Worm (Caenorhabditis elegans) whole organism, L4 larva: Measurements from ENCODE around the gene Y39A1A.21.
"Not testable (repeated sequence)": the region's sequence is repeated elsewhere in the genome, so short reads cannot be mapped to it uniquely, and the experiment has no call there.

ENCODE experiments used
- F26F4.8 ChIP-seq: fragments of 200-800 bp; sonication (Bioruptor generic); conservative IDR thresholded peaks from 2 replicates; pipeline ENCODE4 v1.3.6; 2022; ENCODE audit warnings: missing genetic modification characterization, missing compliant biosample characterization
- F37D6.2 ChIP-seq: sonication (generic microtip); optimal IDR thresholded peaks from 2 replicates; lab custom pipeline; 2016; ENCODE audit warnings: mild to moderate bottlenecking, missing genetic modification characterization, missing compliant biosample characterization
- F49E8.2 ChIP-seq: sonication (generic microtip); optimal IDR thresholded peaks from 2 replicates; lab custom pipeline; 2016; ENCODE audit warnings: missing compliant biosample characterization, mild to moderate bottlenecking, missing genetic modification characterization, borderline replicate concordance
- T26A8.4 ChIP-seq: fragments of 200-800 bp; sonication (Bioruptor generic); IDR thresholded peaks from 2 replicates; pipeline ENCODE4 v1.3.6; 2022; ENCODE audit warnings: missing genetic modification characterization, missing compliant biosample characterization
- Y105C5A.15 ChIP-seq: fragments of 200-800 bp; sonication (Bioruptor generic); IDR thresholded peaks from 2 replicates; pipeline ENCODE4 v1.3.6; 2022; ENCODE audit warnings: missing genetic modification characterization, missing compliant biosample characterization
- Y48G9A.11 ChIP-seq: fragments of 200-800 bp; sonication (Bioruptor generic); IDR thresholded peaks from 2 replicates; pipeline ENCODE4 v1.3.6; 2022; ENCODE audit warnings: missing genetic modification reagents, missing genetic modification characterization, missing compliant biosample characterization
- Y75B8A.6 ChIP-seq: fragments of 200-800 bp; sonication (Bioruptor generic); IDR thresholded peaks from 2 replicates; pipeline ENCODE4 v1.3.6; 2022; ENCODE audit warnings: missing genetic modification reagents, missing genetic modification characterization, missing compliant biosample characterization
- aha-1 ChIP-seq: fragments of 150-350 bp; peaks from one replicate; lab custom pipeline; 2014; ENCODE audit warnings: missing biosample characterization, missing genetic modification characterization
- aly-2 ChIP-seq: sonication (generic microtip); optimal IDR thresholded peaks from 2 replicates; lab custom pipeline; 2018; ENCODE audit warnings: missing biosample characterization, missing genetic modification characterization
- arid-1 ChIP-seq: fragments of 200-800 bp; sonication (Bioruptor generic); conservative IDR thresholded peaks from 2 replicates; pipeline ENCODE4 v1.3.6; 2022; ENCODE audit warnings: missing genetic modification reagents, missing genetic modification characterization, missing compliant biosample characterization
- ceh-20 ChIP-seq: fragments of 200-800 bp; sonication (Bioruptor generic); IDR thresholded peaks from 2 replicates; pipeline ENCODE4 v1.3.6; 2022; ENCODE audit warnings: missing genetic modification reagents, missing genetic modification characterization, missing compliant biosample characterization
- ceh-82 ChIP-seq: sonication (generic microtip); optimal IDR thresholded peaks from 2 replicates; lab custom pipeline; 2017; ENCODE audit warnings: missing biosample characterization, missing genetic modification characterization
- ctbp-1 ChIP-seq: fragments of 200-800 bp; sonication (Bioruptor generic); IDR thresholded peaks from 2 replicates; pipeline ENCODE4 v1.3.6; 2022; ENCODE audit warnings: missing genetic modification reagents, missing genetic modification characterization, missing compliant biosample characterization
- daf-19 ChIP-seq: fragments of 200-800 bp; sonication (Bioruptor generic); conservative IDR thresholded peaks from 2 replicates; pipeline ENCODE4 v1.3.6; 2022; ENCODE audit warnings: missing genetic modification characterization, missing compliant biosample characterization
- dmd-6 ChIP-seq: fragments of 200-800 bp; sonication (Bioruptor generic); IDR thresholded peaks from 2 replicates; pipeline ENCODE4 v1.3.6; 2022; ENCODE audit warnings: missing genetic modification reagents, missing genetic modification characterization, missing compliant biosample characterization
- dpl-1 ChIP-seq: fragments of 150-350 bp; optimal IDR thresholded peaks from 2 replicates; lab custom pipeline; 2014; ENCODE audit warnings: missing biosample characterization, missing genetic modification reagents, missing genetic modification characterization
- duxl-1 ChIP-seq: sonication (generic microtip); optimal IDR thresholded peaks from 2 replicates; lab custom pipeline; 2016; ENCODE audit warnings: mild to moderate bottlenecking, missing genetic modification characterization, moderate library complexity, missing compliant biosample characterization; ENCODE audit not compliant: poor library complexity
- dve-1 ChIP-seq: sonication (generic microtip); optimal IDR thresholded peaks from 2 replicates; lab custom pipeline; 2017; ENCODE audit warnings: antibody characterized with exemption, mild to moderate bottlenecking, missing genetic modification characterization, missing compliant biosample characterization; ENCODE audit not compliant: insufficient read depth
- egl-43 ChIP-seq: fragments of 200-800 bp; sonication (Bioruptor generic); IDR thresholded peaks from 2 replicates; pipeline ENCODE4 v1.3.6; 2022; ENCODE audit warnings: missing genetic modification reagents, missing genetic modification characterization, missing compliant biosample characterization
- gei-8 ChIP-seq: fragments of 200-800 bp; sonication (Bioruptor generic); optimal IDR thresholded peaks from 2 replicates; lab custom pipeline; 2018; ENCODE audit warnings: mild to moderate bottlenecking, missing genetic modification characterization, missing compliant biosample characterization
- hlh-30 ChIP-seq: sonication (generic microtip); optimal IDR thresholded peaks from 2 replicates; lab custom pipeline; 2017; ENCODE audit warnings: antibody characterized with exemption, mild to moderate bottlenecking, missing genetic modification characterization, missing compliant biosample characterization; ENCODE audit not compliant: insufficient read depth
- lin-1 ChIP-seq: fragments of 200-800 bp; sonication (Bioruptor generic); IDR thresholded peaks from 2 replicates; pipeline ENCODE4 v1.3.6; 2022; ENCODE audit warnings: missing genetic modification reagents, missing genetic modification characterization, missing compliant biosample characterization
- lin-13 ChIP-seq: fragments of 150-350 bp; optimal IDR thresholded peaks from 2 replicates; lab custom pipeline; 2014; ENCODE audit warnings: missing biosample characterization, missing genetic modification reagents, missing genetic modification characterization
- lin-38 ChIP-seq: fragments of 200-800 bp; sonication (Bioruptor generic); IDR thresholded peaks from 2 replicates; pipeline ENCODE4 v1.3.6; 2022; ENCODE audit warnings: missing genetic modification reagents, missing genetic modification characterization, missing compliant biosample characterization
- lsy-2 ChIP-seq, 2 experiments: fragments of 150-350 bp in 1 of 2; sonication (generic microtip) in 1 of 2; optimal IDR thresholded peaks; 2 replicates each; lab custom pipeline; 2014 to 2017; ENCODE audit warnings: missing biosample characterization in 2 of 2, missing genetic modification characterization in 2 of 2
- madf-9 ChIP-seq: fragments of 200-800 bp; sonication (Bioruptor generic); conservative IDR thresholded peaks from 2 replicates; pipeline ENCODE4 v1.3.6; 2022; ENCODE audit warnings: missing genetic modification reagents, missing genetic modification characterization, missing compliant biosample characterization
- mdt-29 ChIP-seq: fragments of 200-800 bp; sonication (Bioruptor generic); IDR thresholded peaks from 2 replicates; pipeline ENCODE4 v1.3.6; 2022; ENCODE audit warnings: missing genetic modification reagents, missing genetic modification characterization, missing compliant biosample characterization
- pha-4 ChIP-seq, 2 experiments: fragments of 150-350 bp in 1 of 2; fragments of 200-800 bp in 1 of 2; sonication (Bioruptor generic) in 1 of 2; IDR thresholded peaks in 1 of 2; optimal IDR thresholded peaks in 1 of 2; 2 replicates each; pipeline versions ENCODE4 v1.3.6 to Lab custom; 2014 to 2022; ENCODE audit warnings: missing genetic modification characterization in 2 of 2, missing genetic modification reagents in 2 of 2, missing biosample characterization in 1 of 2, missing compliant biosample characterization in 1 of 2
- pqm-1 ChIP-seq: sonication (generic microtip); optimal IDR thresholded peaks from 2 replicates; lab custom pipeline; 2017; ENCODE audit warnings: missing biosample characterization, missing genetic modification characterization
- rbr-2 ChIP-seq: sonication (generic microtip); optimal IDR thresholded peaks from 2 replicates; lab custom pipeline; 2016; ENCODE audit warnings: missing genotype, missing genetic modification characterization, missing compliant biosample characterization
- sdz-12 ChIP-seq: fragments of 200-800 bp; sonication (Bioruptor generic); optimal IDR thresholded peaks from 2 replicates; lab custom pipeline; 2018; ENCODE audit warnings: mild to moderate bottlenecking, missing genetic modification characterization, missing compliant biosample characterization
- set-16 ChIP-seq: fragments of 200-800 bp; sonication (Bioruptor generic); IDR thresholded peaks from 2 replicates; pipeline ENCODE4 v1.3.6; 2022; ENCODE audit warnings: missing genetic modification reagents, missing genetic modification characterization, missing compliant biosample characterization
- snpc-1.2 ChIP-seq: fragments of 200-800 bp; sonication (Bioruptor generic); IDR thresholded peaks from 2 replicates; pipeline ENCODE4 v1.3.6; 2022; ENCODE audit warnings: missing genetic modification reagents, missing genetic modification characterization, missing compliant biosample characterization
- tag-97 ChIP-seq: fragments of 200-800 bp; sonication (Bioruptor generic); IDR thresholded peaks from 2 replicates; pipeline ENCODE4 v1.3.6; 2022; ENCODE audit warnings: missing genetic modification characterization, missing compliant biosample characterization
- tra-1 ChIP-seq: fragments of 200-800 bp; sonication (Bioruptor generic); IDR thresholded peaks from 2 replicates; pipeline ENCODE4 v1.3.6; 2022; ENCODE audit warnings: missing genetic modification reagents, missing genetic modification characterization, missing compliant biosample characterization
- unc-130 ChIP-seq: sonication (generic microtip); optimal IDR thresholded peaks from 2 replicates; lab custom pipeline; 2016; ENCODE audit warnings: missing genetic modification reagents, missing genetic modification characterization, missing compliant biosample characterization
- unc-39 ChIP-seq: sonication (generic microtip); optimal IDR thresholded peaks from 2 replicates; lab custom pipeline; 2017; ENCODE audit warnings: missing biosample characterization, missing genetic modification characterization
- vab-7 ChIP-seq: fragments of 200-800 bp; sonication (Bioruptor generic); IDR thresholded peaks from 2 replicates; pipeline ENCODE4 v1.3.6; 2022; ENCODE audit warnings: missing genetic modification reagents, missing genetic modification characterization, missing compliant biosample characterization
- zfp-2 ChIP-seq: sonication (generic microtip); optimal IDR thresholded peaks from 2 replicates; lab custom pipeline; 2016; ENCODE audit warnings: mild to moderate bottlenecking, missing genetic modification characterization, missing compliant biosample characterization

The Y39A1A.21 gene

ce11 chrIII:10706972-10707438, at the start of gene Y39A1A.21, which contains the start of gene Y39A1A.22 (continued):
- peak; percentile 63; the same call in 1 of the 2 replicates for TF ChIP-seq ceh-20
- TF ChIP-seq tag-97 (GFP tag; lab: Robert Waterston, UW) = no peak
- TF ChIP-seq hlh-30 (tag; lab: Kevin White, UChicago) = peak; percentile 69
- no peak for TF ChIP-seq vab-7 (GFP tag; lab: Robert Waterston, UW)

DNA sequence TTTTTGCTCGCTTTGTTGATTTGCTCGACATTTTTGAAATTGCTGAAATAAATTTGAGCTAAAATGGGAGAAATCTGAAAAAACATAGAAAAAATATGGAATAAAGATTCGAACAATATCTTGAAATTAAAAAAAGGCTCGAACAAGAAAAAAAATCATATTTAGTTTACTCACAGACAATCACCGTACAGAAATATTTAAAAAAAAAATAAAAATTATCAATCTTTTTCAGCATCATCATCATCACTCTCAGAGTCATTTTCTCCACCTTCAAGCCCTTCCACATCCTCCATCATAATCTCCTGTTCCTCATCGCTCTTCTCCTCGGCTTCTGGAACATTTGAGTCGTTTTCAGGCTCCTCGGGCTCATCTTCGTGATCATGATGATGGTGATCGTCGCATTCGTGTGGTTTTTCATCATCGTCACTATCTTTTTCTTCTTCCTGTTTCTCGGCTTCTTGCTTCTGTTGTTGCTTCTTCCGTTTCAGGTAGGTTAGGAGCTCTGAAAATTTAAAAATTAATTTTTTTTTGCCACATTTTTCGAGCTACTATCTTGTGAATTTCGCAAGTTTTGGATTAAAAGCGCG, 48.8 kb upstream of the Y39A1A.21 start, which contains the start of gene hpl-2:
TSS of gene hpl-2 (minus strand) at position 51 of the 587 bp plus-strand sequence.
- no peak for TF ChIP-seq sdz-12 (GFP tag; lab: Kevin White, UChicago)
- TF ChIP-seq dpl-1 (GFP tag; lab: Kevin White, UChicago) = no peak
- no peak for TF ChIP-seq egl-43
- TF ChIP-seq aha-1 = no peak

DNA sequence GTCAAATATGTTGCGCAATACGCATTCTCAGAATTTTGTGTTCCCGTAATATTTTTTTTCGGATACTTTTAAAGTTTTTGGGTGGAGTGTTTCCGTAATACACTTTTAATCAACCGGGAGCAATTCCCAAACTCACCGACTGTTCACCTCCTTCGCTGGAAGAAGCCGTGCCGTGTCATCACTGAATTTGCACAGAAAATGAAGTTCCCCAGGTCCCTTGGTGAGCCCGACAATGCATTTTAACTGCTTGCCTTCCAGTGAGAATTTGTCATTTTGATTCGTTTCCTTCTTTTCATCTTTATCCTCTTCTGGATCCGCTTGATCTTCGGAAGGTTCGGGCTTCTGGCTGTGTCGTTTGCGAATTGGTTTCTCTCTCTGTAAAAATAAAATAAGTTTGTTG, 47.6 kb upstream of the Y39A1A.21 start:
- no peak for TF ChIP-seq dve-1 (tag; lab: Kevin White, UChicago)
- no peak for TF ChIP-seq tra-1 (GFP tag; lab: Robert Waterston, UW)
- no peak for TF ChIP-seq F37D6.2
- no peak for TF ChIP-seq daf-19 (GFP tag; lab: Robert Waterston, UW)
- TF ChIP-seq hlh-30 (tag; lab: Kevin White, UChicago) = no peak
- TF ChIP-seq zfp-2 = no peak
- TF ChIP-seq lsy-2 (tag; optimal IDR thresholded peaks at IDR 0.05; lab: Kevin White, UChicago) = no peak
- TF ChIP-seq unc-130 (GFP tag; lab: Kevin White, UChicago) = no peak
- no peak for TF ChIP-seq lin-1 (GFP tag; lab: Robert Waterston, UW)
- TF ChIP-seq madf-9 (GFP tag; lab: Robert Waterston, UW) = no peak
- no peak for TF ChIP-seq pqm-1 (tag; lab: Kevin White, UChicago)
- no peak for TF ChIP-seq mdt-29
- TF ChIP-seq set-16 (GFP tag; lab: Robert Waterston, UW) = no peak
- no peak for TF ChIP-seq aly-2 (tag; lab: Kevin White, UChicago)
- TF ChIP-seq egl-43 = no peak

DNA sequence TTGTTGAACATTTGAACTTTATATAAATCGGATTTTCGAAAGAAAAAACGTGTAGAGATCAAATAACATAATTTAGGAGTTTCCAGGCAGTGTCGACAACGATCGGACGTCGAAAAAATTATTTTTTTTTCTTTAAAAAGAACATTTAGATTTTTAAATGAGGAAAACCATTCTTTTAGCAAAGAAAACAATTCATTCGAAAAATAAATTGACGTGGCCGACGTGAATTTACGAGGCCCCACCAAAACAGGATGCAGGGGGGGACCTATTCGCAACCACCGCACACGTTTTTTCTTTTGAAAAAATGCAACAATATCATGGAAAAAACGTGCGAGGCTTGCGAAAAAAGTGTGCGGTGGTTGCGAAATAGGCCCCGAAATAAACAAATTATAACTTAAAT, 43.2 kb upstream of the Y39A1A.21 start, which contains the start of gene enu-3.6:
TSS of gene enu-3.6 (plus strand) at position 392 of the 400 bp plus-strand sequence.
- 0 out of 2 replicates have a peak, but pooled peaks have one; percentile 21 for TF ChIP-seq T26A8.4 (GFP tag; lab: Robert Waterston, UW)
- 0 out of 2 replicates have a peak, but pooled peaks have one; percentile 40 for TF ChIP-seq egl-43
- peak; percentile 7 for TF ChIP-seq F49E8.2 (tag; lab: Kevin White, UChicago)
- peak; percentile 52; the same call in 1 of the 2 replicates for TF ChIP-seq pha-4 (GFP tag; IDR thresholded peaks at IDR 0.05; lab: Robert Waterston, UW)
- not testable (repeated sequence) for TF ChIP-seq pha-4 (tag; optimal IDR thresholded peaks at IDR 0.05; lab: Kevin White, UChicago)
- TF ChIP-seq lin-38 (GFP tag; lab: Robert Waterston, UW) = peak; percentile 63
- TF ChIP-seq snpc-1.2 = 0 out of 2 replicates have a peak, but pooled peaks have one; percentile 17
- TF ChIP-seq arid-1 (GFP tag; lab: Robert Waterston, UW) = 0 out of 2 replicates have a peak, but pooled peaks have one; percentile 62

- TF ChIP-seq T26A8.4 (GFP tag; lab: Robert Waterston, UW) (no peak; the same call in 1 of the 2 replicates), aly-2 (tag; lab: Kevin White, UChicago) (no peak), Y105C5A.15 (GFP tag; lab: Robert Waterston, UW) (no peak), unc-39 (no peak), ctbp-1 (no peak), mdt-29 (no peak), Y48G9A.11 (GFP tag; lab: Robert Waterston, UW) (peak; percentile 67), lin-13 (GFP tag; lab: Kevin White, UChicago) (peak; percentile 87), duxl-1 (tag; lab: Kevin White, UChicago) (no peak), ceh-82 (no peak), daf-19 (GFP tag; lab: Robert Waterston, UW) (no peak), rbr-2 (tag; lab: Kevin White, UChicago) (peak; percentile 73), Y75B8A.6 (GFP tag; lab: Robert Waterston, UW) (no peak), gei-8 (no peak), dmd-6 (GFP tag; lab: Robert Waterston, UW) (peak; percentile 58), F26F4.8 (no peak)
These were observed 41.0 kb upstream of the Y39A1A.21 start, which contains the start of the genes ran-1 and dkc-1 for ce11 chrIII:10747620-10748479. Gene ran-1, minus strand, starts transcription at chrIII:10747728. Gene dkc-1, plus strand, starts transcription at chrIII:10748429.
